Fruit fly (Drosophila melanogaster): ENCODE measurements around the gene skd.
A peak's percentile ranks its signal among the peaks of the same experiment; 100 is the strongest.

skd gene

dm6 chr3L:21026025-21026916, 963 bp downstream of the skd start (continued):
- TF ChIP-seq zf30C (GFP tag; optimal IDR thresholded peaks at IDR 0.05): peak; percentile 35
- no peak for TF ChIP-seq Dref (GFP tag; IDR thresholded peaks at IDR 0.05)
- TF ChIP-seq chif (GFP tag; optimal IDR thresholded peaks at IDR 0.05): no peak
- no peak for TF ChIP-seq Fer3 (tag; optimal IDR thresholded peaks at IDR 0.05)
- TF ChIP-seq CG11504 (tag; optimal IDR thresholded peaks at IDR 0.05): peak; percentile 4
- no peak for TF ChIP-seq B-H2 (GFP tag; optimal IDR thresholded peaks at IDR 0.05)
- TF ChIP-seq ewg (GFP tag; optimal IDR thresholded peaks at IDR 0.05): no peak
- no peak for TF ChIP-seq pum (GFP tag; optimal IDR thresholded peaks at IDR 0.05)
- TF ChIP-seq Jarid2 (GFP tag; optimal IDR thresholded peaks at IDR 0.05): peak; percentile 14
- TF ChIP-seq ap (GFP tag; IDR thresholded peaks at IDR 0.05): no peak
- TF ChIP-seq z (GFP tag; IDR thresholded peaks at IDR 0.05): peak; percentile 88
- TF ChIP-seq Mes4 (GFP tag; optimal IDR thresholded peaks at IDR 0.05): no peak
- no peak for TF ChIP-seq CG7556 (GFP tag; optimal IDR thresholded peaks at IDR 0.05)
- TF ChIP-seq MBD-R2 (GFP tag; IDR thresholded peaks at IDR 0.05): no peak; the same call in 1 of the 2 replicates
- no peak for TF ChIP-seq NC2α (GFP tag; optimal IDR thresholded peaks at IDR 0.05)
- peak; percentile 35; the same call in 1 of the 3 replicates for TF ChIP-seq sr (GFP tag; IDR thresholded peaks at IDR 0.05)
- TF ChIP-seq Deaf1 (tag; optimal IDR thresholded peaks at IDR 0.05): peak; percentile 20
- no peak for TF ChIP-seq ara (GFP tag; IDR thresholded peaks at IDR 0.05)
- TF ChIP-seq CG34224 (GFP tag; IDR thresholded peaks at IDR 0.05; ENCODE audit: partially characterized antibody): peak; percentile 50
- TF ChIP-seq CG16779 (GFP tag; IDR thresholded peaks at IDR 0.05): no peak
- peak; percentile 11 for TF ChIP-seq HHEX (GFP tag; optimal IDR thresholded peaks at IDR 0.05)
- TF ChIP-seq D19A (tag; optimal IDR thresholded peaks at IDR 0.05): peak; percentile 72
- TF ChIP-seq Tbp (GFP tag; optimal IDR thresholded peaks at IDR 0.05): no peak
- TF ChIP-seq CG17361 (GFP tag; IDR thresholded peaks at IDR 0.05): no peak
- no peak for TF ChIP-seq Dip2 (GFP tag; IDR thresholded peaks at IDR 0.05)
- TF ChIP-seq Vsx1 (GFP tag; optimal IDR thresholded peaks at IDR 0.05): no peak
- TF ChIP-seq CG11723 (GFP tag; optimal IDR thresholded peaks at IDR 0.05): no peak
- no peak for TF ChIP-seq Spps (tag; optimal IDR thresholded peaks at IDR 0.05)
- no peak for TF ChIP-seq CG18619 (GFP tag; optimal IDR thresholded peaks at IDR 0.05)
- no peak for TF ChIP-seq fd3F (GFP tag; optimal IDR thresholded peaks at IDR 0.05)
- peak; percentile 20 for TF ChIP-seq grau (tag; optimal IDR thresholded peaks at IDR 0.05)
- TF ChIP-seq CG12071 (GFP tag; optimal IDR thresholded peaks at IDR 0.05): no peak
- no peak for TF ChIP-seq phol (tag; optimal IDR thresholded peaks at IDR 0.05)
- peak; percentile 25; the same call in 1 of the 3 replicates for TF ChIP-seq zfh1 (GFP tag; IDR thresholded peaks at IDR 0.05)
- no peak for TF ChIP-seq cas (GFP tag; IDR thresholded peaks at IDR 0.05)
- no peak for TF ChIP-seq CG8089 (GFP tag; optimal IDR thresholded peaks at IDR 0.05)
- TF ChIP-seq sqz (GFP tag; optimal IDR thresholded peaks at IDR 0.05): peak; percentile 18
- TF ChIP-seq CG15479 (GFP tag; optimal IDR thresholded peaks at IDR 0.05): peak; percentile 50
- peak; percentile 16 for TF ChIP-seq PHDP (tag; optimal IDR thresholded peaks at IDR 0.05)
- no peak for TF ChIP-seq Gug (GFP tag; IDR thresholded peaks at IDR 0.05)
- no peak for TF ChIP-seq CG12219 (GFP tag; optimal IDR thresholded peaks at IDR 0.05)
- no peak for TF ChIP-seq CG30431 (GFP tag; optimal IDR thresholded peaks at IDR 0.05)
- TF ChIP-seq CG3995 (GFP tag; optimal IDR thresholded peaks at IDR 0.05): no peak
- no peak for TF ChIP-seq CG14050 (GFP tag; IDR thresholded peaks at IDR 0.05)
- TF ChIP-seq Nf-YC (tag; optimal IDR thresholded peaks at IDR 0.05): no peak
- peak; percentile 53 for TF ChIP-seq nom (GFP tag; optimal IDR thresholded peaks at IDR 0.05)
- TF ChIP-seq H2.0 (GFP tag; IDR thresholded peaks at IDR 0.05): no peak
- TF ChIP-seq CG4854 (GFP tag; optimal IDR thresholded peaks at IDR 0.05): no peak
- TF ChIP-seq Hr51 (GFP tag; optimal IDR thresholded peaks at IDR 0.05): no peak
- no peak for TF ChIP-seq Hr39 (optimal IDR thresholded peaks at IDR 0.05)
